Fruit fly (Drosophila melanogaster) whole organism, adult: ENCODE results near the gene CG34382.
A peak's percentile ranks its signal among the peaks of the same experiment; 100 is the strongest.

Experiments used
- CG11617 ChIP-seq: fragments of 200-800 bp; sonication (Bioruptor generic); optimal IDR thresholded peaks from 2 replicates; lab custom pipeline; 2017; ENCODE audit warnings: mild to moderate bottlenecking, missing biosample characterization, missing genetic modification reagents, missing genetic modification characterization
- CG12768 ChIP-seq: fragments of 200-800 bp; sonication (Bioruptor generic); optimal IDR thresholded peaks from 2 replicates; lab custom pipeline; 2017; ENCODE audit warnings: missing biosample characterization, missing genetic modification characterization, mild to moderate bottlenecking, moderate library complexity, missing genetic modification reagents
- CG14711 ChIP-seq: fragments of 200-800 bp; sonication (Bioruptor generic); optimal IDR thresholded peaks from 2 replicates; lab custom pipeline; 2018; ENCODE audit warnings: missing biosample characterization, mild to moderate bottlenecking, missing genetic modification characterization, moderate library complexity
- CG1620 ChIP-seq: fragments of 200-800 bp; sonication (Bioruptor generic); optimal IDR thresholded peaks from 2 replicates; lab custom pipeline; 2016; ENCODE audit warnings: missing biosample characterization, missing genetic modification characterization
- CG33017 ChIP-seq: fragments of 200-800 bp; sonication (Bioruptor generic); optimal IDR thresholded peaks from 2 replicates; lab custom pipeline; 2018; ENCODE audit warnings: missing biosample characterization, mild to moderate bottlenecking, missing genetic modification characterization, moderate library complexity
- CG5204 ChIP-seq: fragments of 200-800 bp; sonication (Bioruptor generic); optimal IDR thresholded peaks from 2 replicates; lab custom pipeline; 2016; ENCODE audit warnings: missing biosample characterization, missing genetic modification characterization
- CG7045 ChIP-seq: fragments of 200-800 bp; sonication (Bioruptor generic); optimal IDR thresholded peaks from 2 replicates; lab custom pipeline; 2017; ENCODE audit warnings: missing biosample characterization, mild to moderate bottlenecking, missing genetic modification characterization
- CG7101 ChIP-seq: fragments of 200-800 bp; sonication (Bioruptor generic); optimal IDR thresholded peaks from 2 replicates; lab custom pipeline; 2018; ENCODE audit warnings: missing biosample characterization, mild to moderate bottlenecking, missing genetic modification characterization, moderate library complexity
- Clk ChIP-seq: fragments of 200-800 bp; sonication (Bioruptor generic); optimal IDR thresholded peaks from 2 replicates; lab custom pipeline; 2017; ENCODE audit warnings: missing biosample characterization, missing genetic modification characterization
- Crg-1 ChIP-seq: fragments of 200-800 bp; sonication (Bioruptor generic); optimal IDR thresholded peaks from 2 replicates; lab custom pipeline; 2016; ENCODE audit warnings: missing biosample characterization, missing genetic modification characterization
- Hr96 ChIP-seq: fragments of 200-800 bp; sonication (Bioruptor generic); optimal IDR thresholded peaks from 2 replicates; lab custom pipeline; 2016; ENCODE audit warnings: missing biosample characterization, missing genetic modification characterization
- Mnt ChIP-seq: fragments of 200-800 bp; sonication (Bioruptor generic); optimal IDR thresholded peaks from 2 replicates; lab custom pipeline; 2016; ENCODE audit warnings: missing biosample characterization, mild to moderate bottlenecking, missing genetic modification characterization
- bab1 ChIP-seq: fragments of 200-800 bp; sonication (Bioruptor generic); optimal IDR thresholded peaks from 3 replicates; lab custom pipeline; 2019; ENCODE audit warnings: missing biosample characterization, mild to moderate bottlenecking, missing genetic modification characterization, moderate library complexity
- cic ChIP-seq: fragments of 200-800 bp; sonication (Bioruptor generic); optimal IDR thresholded peaks from 2 replicates; lab custom pipeline; 2017; ENCODE audit warnings: missing biosample characterization, mild to moderate bottlenecking, missing genetic modification characterization, moderate library complexity
- cnc ChIP-seq, 2 experiments: fragments of >200 bp; optimal IDR thresholded peaks; 2 replicates each; lab custom pipeline; 2017
- kay ChIP-seq: fragments of 200-800 bp; sonication (Bioruptor generic); peaks from one replicate; lab custom pipeline; 2016; ENCODE audit warnings: missing biosample characterization, missing genetic modification characterization, borderline replicate concordance
- ovo ChIP-seq: fragments of 200-800 bp; sonication (Bioruptor generic); optimal IDR thresholded peaks from 2 replicates; lab custom pipeline; 2016; ENCODE audit warnings: missing biosample characterization, missing genetic modification characterization
- pad ChIP-seq: fragments of 200-800 bp; sonication (Bioruptor generic); optimal IDR thresholded peaks from 3 replicates; lab custom pipeline; 2017; ENCODE audit warnings: missing biosample characterization, missing genetic modification characterization, mild to moderate bottlenecking, moderate library complexity, missing genetic modification reagents
- tj ChIP-seq: fragments of 200-800 bp; sonication (Bioruptor generic); optimal IDR thresholded peaks from 3 replicates; lab custom pipeline; 2017; ENCODE audit warnings: missing biosample characterization, mild to moderate bottlenecking, missing genetic modification characterization, moderate library complexity
- toe ChIP-seq: fragments of 200-800 bp; sonication (Bioruptor generic); optimal IDR thresholded peaks from 2 replicates; lab custom pipeline; 2016; ENCODE audit warnings: missing biosample characterization, missing genetic modification characterization

CG34382 gene

DNA sequence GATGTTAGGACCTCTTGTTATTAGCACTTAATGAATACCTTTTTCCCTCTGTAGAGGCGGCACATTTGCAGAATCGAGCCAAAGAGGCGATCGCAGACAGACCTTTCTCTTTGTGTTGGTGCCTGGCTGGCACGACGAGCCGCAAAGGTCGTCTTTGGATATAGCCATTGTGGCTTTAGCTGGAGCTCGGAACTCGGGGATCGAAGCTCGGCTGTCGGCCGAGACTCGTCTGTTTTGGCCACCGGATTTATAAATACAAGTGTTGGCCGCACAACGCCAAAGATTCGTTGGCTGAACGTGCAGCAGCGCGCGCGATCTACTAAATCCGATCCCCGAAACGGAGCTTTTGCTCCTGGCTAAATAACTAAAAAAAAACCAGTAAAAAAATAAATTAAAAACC, at the start of gene CG34382:
TSS of gene CG34382 (plus strand) at position 301 of the 400 bp plus-strand sequence.
- no peak for TF ChIP-seq Clk (GFP tag; lab: Kevin White, UChicago)
- TF ChIP-seq CG33017, result no peak
- TF ChIP-seq CG7101 (tag; lab: Kevin White, UChicago), result no peak

dm6 chr3L:9829154-9829553, 49.6 kb upstream of the CG34382 start:
- no peak for TF ChIP-seq ovo (GFP tag; lab: Kevin White, UChicago)
- no peak for TF ChIP-seq CG11617
- no peak for TF ChIP-seq CG5204 (GFP tag; lab: Kevin White, UChicago)
- no peak for TF ChIP-seq Hr96 (GFP tag; lab: Kevin White, UChicago)
- TF ChIP-seq kay (GFP tag; lab: Kevin White, UChicago), result peak; percentile 78

DNA sequence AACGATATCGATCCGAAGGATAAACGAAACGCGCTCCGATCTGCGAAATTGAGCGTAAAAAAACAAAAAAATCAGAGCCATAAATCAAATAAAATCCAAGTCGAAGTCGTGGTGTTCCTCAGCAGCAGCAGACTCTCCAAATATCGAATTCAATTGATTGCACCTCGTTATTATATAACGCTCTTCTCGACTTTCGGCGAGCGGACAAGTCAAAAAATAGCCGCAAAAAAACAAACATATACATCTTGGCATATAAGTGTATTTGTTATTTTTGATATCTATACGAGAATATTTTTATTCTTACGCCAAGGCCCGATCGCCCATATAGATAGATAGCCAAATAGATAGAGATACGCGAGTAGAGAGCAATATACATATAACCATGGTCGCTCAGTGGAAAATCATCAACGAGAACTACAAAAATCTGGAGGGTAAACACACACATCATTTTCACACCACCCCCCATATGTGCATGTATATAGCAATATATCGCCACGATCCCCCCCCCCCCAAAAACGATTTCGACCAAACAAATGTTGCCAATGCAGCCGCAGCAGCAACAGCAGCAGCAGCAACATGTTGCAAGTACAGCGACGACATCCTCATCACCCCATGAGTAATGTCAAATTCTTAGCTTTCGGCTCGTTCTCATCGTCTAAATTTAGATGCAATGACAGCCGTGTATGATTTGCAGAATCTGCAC, 49.0 kb upstream of the CG34382 start:
- TF ChIP-seq CG12768 (GFP tag; lab: Kevin White, UChicago), result no peak
- no peak for TF ChIP-seq CG7045 (GFP tag; lab: Kevin White, UChicago)
- TF ChIP-seq CG1620 (GFP tag; lab: Kevin White, UChicago), result no peak

DNA sequence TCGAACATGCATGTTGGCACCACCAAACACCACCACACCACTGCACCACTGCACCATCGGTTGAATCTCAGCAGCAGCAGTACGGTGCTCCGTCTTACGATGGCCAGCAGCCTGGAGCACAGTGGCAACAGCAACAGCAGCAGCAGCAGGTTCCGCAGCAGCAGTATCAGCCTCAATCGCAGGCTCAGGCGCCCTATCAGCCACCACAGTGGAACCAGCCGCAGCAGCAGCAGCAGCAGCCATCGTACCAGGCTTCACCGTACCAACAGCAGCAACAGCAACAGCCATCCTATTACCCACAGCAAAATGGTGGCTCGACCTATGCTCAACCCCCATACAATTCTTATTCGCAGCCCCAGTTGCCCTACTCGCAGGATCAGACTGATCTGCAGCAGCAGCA, 46.7 kb upstream of the CG34382 start:
- no peak for TF ChIP-seq CG33017
- TF ChIP-seq tj, result no peak
- no peak for TF ChIP-seq CG11617
- no peak for TF ChIP-seq CG1620 (GFP tag; lab: Kevin White, UChicago)
- no peak for TF ChIP-seq bab1
- TF ChIP-seq CG5204 (GFP tag; lab: Kevin White, UChicago), result no peak
- no peak for TF ChIP-seq ovo (GFP tag; lab: Kevin White, UChicago)
- TF ChIP-seq Hr96 (GFP tag; lab: Kevin White, UChicago), result no peak
- no peak for TF ChIP-seq pad (GFP tag; lab: Kevin White, UChicago)
- no peak for TF ChIP-seq CG7045 (GFP tag; lab: Kevin White, UChicago)
- TF ChIP-seq toe (GFP tag; lab: Kevin White, UChicago), result no peak
- TF ChIP-seq Clk (GFP tag; lab: Kevin White, UChicago), result no peak
- no peak for TF ChIP-seq CG14711
- no peak for TF ChIP-seq kay (GFP tag; lab: Kevin White, UChicago)
- TF ChIP-seq cnc (optimal IDR thresholded peaks at IDR 0.05; lab: Kevin White, UChicago), result no peak
- no peak for TF ChIP-seq Crg-1 (GFP tag; lab: Kevin White, UChicago)
- TF ChIP-seq Mnt, result no peak
- no peak for TF ChIP-seq CG12768 (GFP tag; lab: Kevin White, UChicago)

DNA sequence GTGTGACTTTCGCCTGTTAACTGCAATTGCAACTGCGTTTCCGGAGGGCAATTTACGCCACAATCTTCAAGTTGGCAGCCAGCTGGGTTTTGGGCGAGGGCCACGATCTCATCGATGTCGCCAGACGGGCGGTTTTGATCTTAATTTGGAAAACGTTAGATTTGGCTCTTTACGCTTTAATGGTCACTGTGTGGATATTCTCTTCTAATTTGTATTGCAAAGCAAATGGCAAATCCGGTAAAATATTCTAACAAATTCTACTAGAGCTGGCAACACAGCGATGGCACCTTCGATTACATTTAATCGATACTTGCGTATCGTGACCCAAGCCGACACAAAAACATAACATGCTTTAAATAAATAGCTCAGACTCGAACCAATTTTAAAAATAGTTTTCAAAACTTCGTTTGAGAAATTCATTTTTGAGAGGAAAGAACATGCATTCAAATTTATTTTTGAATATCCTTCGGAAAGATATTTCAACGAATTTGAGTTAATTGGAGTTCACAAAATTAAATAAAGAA, 42.2 kb upstream of the CG34382 start, which contains the start of gene I-2:
TSS of gene I-2 (minus strand) at position 282 of the 524 bp plus-strand sequence.
- TF ChIP-seq toe (GFP tag; lab: Kevin White, UChicago), result no peak
- no peak for TF ChIP-seq CG5204 (GFP tag; lab: Kevin White, UChicago)
- no peak for TF ChIP-seq CG7101 (tag; lab: Kevin White, UChicago)
- TF ChIP-seq ovo (GFP tag; lab: Kevin White, UChicago), result no peak
- TF ChIP-seq cnc (optimal IDR thresholded peaks at IDR 0.05; lab: Kevin White, UChicago), result no peak
- no peak for TF ChIP-seq CG1620 (GFP tag; lab: Kevin White, UChicago)
- TF ChIP-seq Hr96 (GFP tag; lab: Kevin White, UChicago), result no peak
- peak; percentile 36 for TF ChIP-seq CG11617
- no peak for TF ChIP-seq kay (GFP tag; lab: Kevin White, UChicago)

- TF ChIP-seq ovo (GFP tag; lab: Kevin White, UChicago), result no peak
- TF ChIP-seq CG12768 (GFP tag; lab: Kevin White, UChicago), result no peak
- no peak for TF ChIP-seq Hr96 (GFP tag; lab: Kevin White, UChicago)
- TF ChIP-seq cnc (optimal IDR thresholded peaks at IDR 0.05; lab: Kevin White, UChicago), result no peak
- no peak for TF ChIP-seq kay (GFP tag; lab: Kevin White, UChicago)
- TF ChIP-seq Clk (GFP tag; lab: Kevin White, UChicago), result no peak
- TF ChIP-seq tj, result no peak
- TF ChIP-seq Mnt, result no peak
- TF ChIP-seq CG14711, result no peak
- TF ChIP-seq CG1620 (GFP tag; lab: Kevin White, UChicago), result no peak
- no peak for TF ChIP-seq cic (GFP tag; lab: Kevin White, UChicago)
- no peak for TF ChIP-seq Crg-1 (GFP tag; lab: Kevin White, UChicago)
- no peak for TF ChIP-seq pad (GFP tag; lab: Kevin White, UChicago)
- no peak for TF ChIP-seq bab1
- no peak for TF ChIP-seq toe (GFP tag; lab: Kevin White, UChicago)
- TF ChIP-seq CG33017, result no peak
- TF ChIP-seq CG7101 (tag; lab: Kevin White, UChicago), result no peak
Observed at dm6 chr3L:9837053-9837452, 41.7 kb upstream of the CG34382 start.

DNA sequence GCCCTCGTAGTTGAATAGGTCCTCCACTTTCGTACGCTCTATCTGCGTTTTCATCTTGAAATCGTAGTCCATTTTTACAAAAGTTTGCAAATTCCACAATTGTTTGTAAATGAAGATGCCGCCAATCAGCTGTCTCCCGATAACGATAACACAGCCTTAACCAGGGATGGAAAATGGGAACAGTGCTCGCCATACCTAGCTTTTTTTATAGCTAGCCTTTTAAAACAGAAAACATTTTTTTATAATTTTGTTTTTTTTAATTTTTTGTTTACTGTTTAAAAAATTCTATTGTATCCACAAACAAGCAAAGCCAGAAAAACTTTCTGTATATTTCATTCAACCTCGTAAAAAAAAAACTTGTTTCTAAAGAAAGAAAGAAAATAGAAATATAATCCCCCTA, 40.3 kb upstream of the CG34382 start, which contains the start of gene Cdk8:
TSS of gene Cdk8 (minus strand) at position 137 of the 400 bp plus-strand sequence.
- TF ChIP-seq tj, result no peak
- no peak for TF ChIP-seq pad (GFP tag; lab: Kevin White, UChicago)
- TF ChIP-seq kay (GFP tag; lab: Kevin White, UChicago), result peak; percentile 7
- no peak for TF ChIP-seq cic (GFP tag; lab: Kevin White, UChicago)
- TF ChIP-seq Hr96 (GFP tag; lab: Kevin White, UChicago), result no peak
- no peak for TF ChIP-seq CG1620 (GFP tag; lab: Kevin White, UChicago)
- TF ChIP-seq toe (GFP tag; lab: Kevin White, UChicago), result no peak
- peak; percentile 8 for TF ChIP-seq Mnt
- TF ChIP-seq bab1, result peak; percentile 24
- TF ChIP-seq CG7101 (tag; lab: Kevin White, UChicago), result peak; percentile 0
- TF ChIP-seq cnc (optimal IDR thresholded peaks at IDR 0.05; lab: Kevin White, UChicago), result no peak
- TF ChIP-seq CG5204 (GFP tag; lab: Kevin White, UChicago), result no peak
- TF ChIP-seq CG14711, result peak; percentile 42
- TF ChIP-seq CG7045 (GFP tag; lab: Kevin White, UChicago), result no peak
- no peak for TF ChIP-seq CG11617
- TF ChIP-seq CG12768 (GFP tag; lab: Kevin White, UChicago), result no peak
- peak; percentile 5 for TF ChIP-seq CG33017
- no peak for TF ChIP-seq Crg-1 (GFP tag; lab: Kevin White, UChicago)
- no peak for TF ChIP-seq ovo (GFP tag; lab: Kevin White, UChicago)
- no peak for TF ChIP-seq Clk (GFP tag; lab: Kevin White, UChicago)
